Worm (Caenorhabditis elegans) whole organism, early embryonic: ENCODE results near the gene Y42G9A.2.

ENCODE experiments used
- B0310.2 ChIP-seq: sonication (generic microtip); optimal IDR thresholded peaks from 2 replicates; lab custom pipeline; 2016; ENCODE audit warnings: mild to moderate bottlenecking, missing genetic modification characterization, missing compliant biosample characterization
- F13C5.2 ChIP-seq: sonication (generic microtip); optimal IDR thresholded peaks from 2 replicates; lab custom pipeline; 2017; ENCODE audit warnings: mild to moderate bottlenecking, missing genetic modification characterization, inconsistent platforms, missing compliant biosample characterization
- aly-1 ChIP-seq: sonication (generic microtip); optimal IDR thresholded peaks from 2 replicates; lab custom pipeline; 2016; ENCODE audit warnings: missing genetic modification characterization, missing compliant biosample characterization
- ama-1 ChIP-seq: fragments of 150-350 bp; optimal IDR thresholded peaks from 2 replicates; lab custom pipeline; 2014
- ceh-13 ChIP-seq: fragments of 200-800 bp; sonication (Bioruptor generic); optimal IDR thresholded peaks from 2 replicates; lab custom pipeline; 2018; ENCODE audit warnings: mild to moderate bottlenecking, missing genetic modification characterization, missing compliant biosample characterization
- ceh-36 ChIP-seq: sonication (generic microtip); optimal IDR thresholded peaks from 2 replicates; lab custom pipeline; 2016; ENCODE audit warnings: missing genetic modification characterization, inconsistent platforms, missing compliant biosample characterization
- ets-7 ChIP-seq: sonication (generic microtip); optimal IDR thresholded peaks from 2 replicates; lab custom pipeline; 2016; ENCODE audit warnings: missing genotype, missing genetic modification characterization, missing compliant biosample characterization
- flt-1 ChIP-seq: fragments of 200-800 bp; sonication (Bioruptor generic); IDR thresholded peaks from 2 replicates; pipeline ENCODE4 v1.3.6; 2022; ENCODE audit warnings: missing genetic modification characterization, missing compliant biosample characterization
- hmbx-1 ChIP-seq: sonication (generic microtip); optimal IDR thresholded peaks from 2 replicates; lab custom pipeline; 2016; ENCODE audit warnings: mild to moderate bottlenecking, missing genetic modification characterization, missing compliant biosample characterization
- hmg-4 ChIP-seq: fragments of 200-800 bp; sonication (Bioruptor generic); optimal IDR thresholded peaks from 2 replicates; lab custom pipeline; 2018; ENCODE audit warnings: mild to moderate bottlenecking, missing genetic modification characterization, missing compliant biosample characterization
- hnd-1 ChIP-seq: sonication (generic microtip); optimal IDR thresholded peaks from 2 replicates; lab custom pipeline; 2016; ENCODE audit warnings: missing genetic modification characterization, missing compliant biosample characterization
- pes-1 ChIP-seq: fragments of 200-800 bp; sonication (Bioruptor generic); IDR thresholded peaks from 2 replicates; pipeline ENCODE4 v1.3.6; 2022; ENCODE audit warnings: missing genetic modification reagents, missing genetic modification characterization, missing compliant biosample characterization
- scrt-1 ChIP-seq: fragments of 200-800 bp; sonication (Bioruptor generic); IDR thresholded peaks from 2 replicates; pipeline ENCODE4 v1.3.6; 2022; ENCODE audit warnings: missing genetic modification characterization, missing compliant biosample characterization
- sea-1 ChIP-seq: fragments of 200-800 bp; sonication (Bioruptor generic); conservative IDR thresholded peaks from 2 replicates; pipeline ENCODE4 v1.3.6; 2022; ENCODE audit warnings: missing genetic modification characterization, missing compliant biosample characterization
- tbx-11 ChIP-seq: fragments of 200-800 bp; sonication (Bioruptor generic); IDR thresholded peaks from 2 replicates; pipeline ENCODE4 v1.3.6; 2022; ENCODE audit warnings: missing genetic modification characterization, missing compliant biosample characterization
- tbx-37 ChIP-seq: fragments of 200-800 bp; sonication (Bioruptor generic); conservative IDR thresholded peaks from 2 replicates; pipeline ENCODE4 v1.3.6; 2022; ENCODE audit warnings: missing genetic modification reagents, missing genetic modification characterization, missing compliant biosample characterization
- tra-4 ChIP-seq: sonication (generic microtip); optimal IDR thresholded peaks from 2 replicates; lab custom pipeline; 2017; ENCODE audit warnings: missing genetic modification characterization, missing compliant biosample characterization

The Y42G9A.2 gene

ce11 chrIII:6120990-6121389, 27.0 kb upstream of the Y42G9A.2 start:
- TF ChIP-seq tbx-37 (GFP tag; lab: Robert Waterston, UW), result no peak
- no peak for TF ChIP-seq aly-1
- no peak for TF ChIP-seq hmbx-1
- TF ChIP-seq sea-1 (GFP tag; lab: Robert Waterston, UW), result no peak
- TF ChIP-seq ceh-36 (tag; lab: Kevin White, UChicago), result no peak
- TF ChIP-seq pes-1, result no peak
- TF ChIP-seq flt-1 (GFP tag; lab: Robert Waterston, UW), result no peak
- TF ChIP-seq ets-7 (tag; lab: Kevin White, UChicago), result no peak
- TF ChIP-seq B0310.2 (tag; lab: Kevin White, UChicago), result no peak
- TF ChIP-seq scrt-1 (GFP tag; lab: Robert Waterston, UW), result no peak
- TF ChIP-seq tra-4, result no peak
- no peak for TF ChIP-seq hmg-4
- TF ChIP-seq ceh-13, result no peak
- no peak for TF ChIP-seq hnd-1 (tag; lab: Kevin White, UChicago)
- TF ChIP-seq ama-1 (lab: Kevin White, UChicago), result no peak
- TF ChIP-seq tbx-11 (GFP tag; lab: Robert Waterston, UW), result no peak
- TF ChIP-seq F13C5.2 (tag; lab: Kevin White, UChicago), result no peak

- TF ChIP-seq aly-1, result no peak
- no peak for TF ChIP-seq ceh-13
- TF ChIP-seq hmg-4, result no peak
- no peak for TF ChIP-seq tbx-37 (GFP tag; lab: Robert Waterston, UW)
- TF ChIP-seq flt-1 (GFP tag; lab: Robert Waterston, UW), result no peak
- no peak for TF ChIP-seq scrt-1 (GFP tag; lab: Robert Waterston, UW)
- no peak for TF ChIP-seq sea-1 (GFP tag; lab: Robert Waterston, UW)
- no peak for TF ChIP-seq ama-1 (lab: Kevin White, UChicago)
- TF ChIP-seq B0310.2 (tag; lab: Kevin White, UChicago), result no peak
- TF ChIP-seq pes-1, result no peak
- no peak for TF ChIP-seq hnd-1 (tag; lab: Kevin White, UChicago)
- TF ChIP-seq F13C5.2 (tag; lab: Kevin White, UChicago), result no peak
- no peak for TF ChIP-seq tra-4
- TF ChIP-seq tbx-11 (GFP tag; lab: Robert Waterston, UW), result no peak
- no peak for TF ChIP-seq ets-7 (tag; lab: Kevin White, UChicago)
- TF ChIP-seq hmbx-1, result no peak
- no peak for TF ChIP-seq ceh-36 (tag; lab: Kevin White, UChicago)
These were observed 24.3 kb upstream of the Y42G9A.2 start for ce11 chrIII:6123647-6124046.

ce11 chrIII:6132068-6132467, 15.9 kb upstream of the Y42G9A.2 start:
- no peak for TF ChIP-seq hmbx-1
- no peak for TF ChIP-seq hnd-1 (tag; lab: Kevin White, UChicago)
- TF ChIP-seq ceh-13, result no peak
- no peak for TF ChIP-seq ets-7 (tag; lab: Kevin White, UChicago)

ce11 chrIII:6133389-6133789, 14.6 kb upstream of the Y42G9A.2 start:
- TF ChIP-seq tbx-11 (GFP tag; lab: Robert Waterston, UW) (0 out of 2 replicates have a peak, but pooled peaks have one; percentile 14), ceh-36 (tag; lab: Kevin White, UChicago) (peak; percentile 39), hmbx-1 (peak; percentile 57), F13C5.2 (tag; lab: Kevin White, UChicago) (peak; percentile 62)

ce11 chrIII:6134111-6134510, 13.9 kb upstream of the Y42G9A.2 start:
- TF ChIP-seq F13C5.2 (tag; lab: Kevin White, UChicago), result no peak
- TF ChIP-seq ama-1 (lab: Kevin White, UChicago), result no peak
- TF ChIP-seq hmbx-1, result no peak
- TF ChIP-seq ceh-36 (tag; lab: Kevin White, UChicago), result no peak
- TF ChIP-seq ets-7 (tag; lab: Kevin White, UChicago), result no peak
- TF ChIP-seq pes-1, result no peak
- no peak for TF ChIP-seq hnd-1 (tag; lab: Kevin White, UChicago)
- TF ChIP-seq aly-1, result no peak
- no peak for TF ChIP-seq B0310.2 (tag; lab: Kevin White, UChicago)
- no peak for TF ChIP-seq sea-1 (GFP tag; lab: Robert Waterston, UW)
- no peak for TF ChIP-seq tbx-37 (GFP tag; lab: Robert Waterston, UW)
- TF ChIP-seq tra-4, result no peak
- TF ChIP-seq flt-1 (GFP tag; lab: Robert Waterston, UW), result no peak
- TF ChIP-seq hmg-4, result no peak
- TF ChIP-seq ceh-13, result no peak
- no peak for TF ChIP-seq tbx-11 (GFP tag; lab: Robert Waterston, UW)
- TF ChIP-seq scrt-1 (GFP tag; lab: Robert Waterston, UW), result no peak

ce11 chrIII:6135211-6135610, 12.8 kb upstream of the Y42G9A.2 start:
- peak; percentile 22 for TF ChIP-seq hmg-4
- 0 out of 2 replicates have a peak, but pooled peaks have one; percentile 16 for TF ChIP-seq sea-1 (GFP tag; lab: Robert Waterston, UW)
- no peak for TF ChIP-seq hnd-1 (tag; lab: Kevin White, UChicago)

- no peak for TF ChIP-seq aly-1
- no peak for TF ChIP-seq F13C5.2 (tag; lab: Kevin White, UChicago)
- TF ChIP-seq ama-1 (lab: Kevin White, UChicago), result no peak
- no peak for TF ChIP-seq ceh-36 (tag; lab: Kevin White, UChicago)
- TF ChIP-seq B0310.2 (tag; lab: Kevin White, UChicago), result no peak
- TF ChIP-seq hmbx-1, result no peak
- TF ChIP-seq pes-1, result no peak
- TF ChIP-seq tra-4, result no peak
- TF ChIP-seq hmg-4, result no peak
- no peak for TF ChIP-seq tbx-11 (GFP tag; lab: Robert Waterston, UW)
- no peak for TF ChIP-seq scrt-1 (GFP tag; lab: Robert Waterston, UW)
- TF ChIP-seq sea-1 (GFP tag; lab: Robert Waterston, UW), result no peak
- TF ChIP-seq hnd-1 (tag; lab: Kevin White, UChicago), result no peak
These were observed 11.8 kb upstream of the Y42G9A.2 start, which contains the start of gene mvk-1 for ce11 chrIII:6136178-6136577. mvk-1 (minus strand) TSS chrIII:6136278.

ce11 chrIII:6137431-6137830, 10.6 kb upstream of the Y42G9A.2 start:
- TF ChIP-seq hmg-4 (no peak), pes-1 (0 out of 2 replicates have a peak, but pooled peaks have one; percentile 45), hmbx-1 (no peak)
